Fruit fly (Drosophila melanogaster): ENCODE results near the gene Pcyt2.

Gene Pcyt2

DNA sequence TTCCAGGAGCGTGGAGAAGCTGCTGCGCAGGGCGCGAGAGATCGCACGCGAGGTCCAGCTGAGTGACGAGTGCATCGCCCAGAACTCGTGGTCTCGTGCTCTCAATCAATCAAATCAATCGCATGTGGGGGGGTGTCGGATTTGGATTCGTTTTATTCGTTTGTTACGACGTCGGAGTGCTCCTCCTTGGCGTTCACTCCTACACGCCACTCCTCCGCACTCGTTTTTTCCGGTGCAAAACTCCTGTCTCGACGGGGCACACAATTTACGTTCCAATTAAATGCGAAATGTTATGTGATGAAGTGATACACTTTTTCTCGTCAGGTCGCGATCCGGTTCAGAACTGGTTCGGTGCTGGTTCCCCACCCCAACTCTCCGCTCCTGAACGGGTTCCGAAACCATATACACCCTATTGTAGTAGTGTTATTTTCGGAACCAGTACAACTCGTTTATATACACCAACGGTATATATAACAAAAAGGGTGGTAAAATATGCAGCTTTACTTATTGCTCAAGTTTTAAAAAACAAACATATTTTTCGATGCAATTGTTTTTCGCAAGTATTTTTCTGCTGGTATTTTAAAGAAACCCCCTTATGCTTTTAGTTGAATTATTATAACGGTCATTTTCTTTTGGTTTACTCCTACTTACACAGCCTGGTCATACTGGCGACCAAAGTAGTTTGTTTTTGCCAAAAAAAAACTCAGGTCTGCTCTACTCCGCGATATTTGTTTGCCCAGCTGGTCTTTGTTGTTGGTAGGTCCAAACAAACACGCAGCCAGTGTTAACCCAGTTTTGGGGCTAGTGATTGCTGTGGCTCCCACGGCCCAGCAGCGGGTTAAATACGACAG is 16.6 kb upstream of the Pcyt2 start, which contains the start of the genes CG12091 and pns (continued):
- TF ChIP-seq chn (GFP tag; optimal IDR thresholded peaks at IDR 0.05) (peak; percentile 79), CG4617 (GFP tag; optimal IDR thresholded peaks at IDR 0.05; ENCODE audit: borderline replicate concordance) (peak; percentile 27), Rfx (GFP tag; IDR thresholded peaks at IDR 0.05) (peak; percentile 57), scrt (GFP tag; optimal IDR thresholded peaks at IDR 0.05) (peak; percentile 56), Gug (GFP tag; IDR thresholded peaks at IDR 0.05) (peak; percentile 2; the same call in 1 of the 4 replicates), inv (GFP tag; IDR thresholded peaks at IDR 0.05; ENCODE audit: partially characterized antibody) (peak; percentile 73; the same call in 1 of the 2 replicates), CG10267 (tag; optimal IDR thresholded peaks at IDR 0.05) (peak; percentile 90), wdn (GFP tag; IDR thresholded peaks at IDR 0.05) (0 out of 2 replicates have a peak, but pooled peaks have one; percentile 26), slou (GFP tag; optimal IDR thresholded peaks at IDR 0.05) (no peak), CG10209 (GFP tag; optimal IDR thresholded peaks at IDR 0.05) (peak; percentile 61), ci (GFP tag; IDR thresholded peaks at IDR 0.05) (peak; percentile 80), insv (GFP tag; optimal IDR thresholded peaks at IDR 0.05) (peak in 1 of 2 experiments; percentile 52), caup (GFP tag; optimal IDR thresholded peaks at IDR 0.05; ENCODE audit: severe bottlenecking) (peak; percentile 71), CG14710 (tag; optimal IDR thresholded peaks at IDR 0.05) (peak; percentile 89), MTF-1 (GFP tag; optimal IDR thresholded peaks at IDR 0.05; ENCODE audit: borderline replicate concordance) (no peak), lola (GFP tag; optimal IDR thresholded peaks at IDR 0.05) (peak in 1 of 3 experiments; percentile 60), tio (GFP tag; optimal IDR thresholded peaks at IDR 0.05) (no peak), slp2 (GFP tag; optimal IDR thresholded peaks at IDR 0.05) (peak; percentile 37), mld (GFP tag; IDR thresholded peaks at IDR 0.05; ENCODE audit: partially characterized antibody) (no peak), CG2875 (GFP tag; optimal IDR thresholded peaks at IDR 0.05) (peak; percentile 44), sisA (GFP tag; IDR thresholded peaks at IDR 0.05) (no peak; the same call in 1 of the 2 replicates), CTCF (GFP tag; optimal IDR thresholded peaks at IDR 0.05) (no peak), CG13894 (tag; optimal IDR thresholded peaks at IDR 0.05) (no peak), Fer2 (tag; optimal IDR thresholded peaks at IDR 0.05) (peak; percentile 13), CG14667 (GFP tag; IDR thresholded peaks at IDR 0.05) (0 out of 2 replicates have a peak, but pooled peaks have one; percentile 10), CG4854 (GFP tag; optimal IDR thresholded peaks at IDR 0.05) (peak; percentile 60), CG8089 (GFP tag; optimal IDR thresholded peaks at IDR 0.05) (peak; percentile 56), CG5180 (GFP tag; optimal IDR thresholded peaks at IDR 0.05) (peak; percentile 41), Side (GFP tag; optimal IDR thresholded peaks at IDR 0.05) (peak; percentile 40), CG10543 (GFP tag; optimal IDR thresholded peaks at IDR 0.05) (peak; percentile 68), dmrt99B (tag; optimal IDR thresholded peaks at IDR 0.05) (no peak), CG17385 (GFP tag; optimal IDR thresholded peaks at IDR 0.05) (peak; percentile 51), D19B (GFP tag; optimal IDR thresholded peaks at IDR 0.05) (peak; percentile 23), CG8290 (GFP tag; optimal IDR thresholded peaks at IDR 0.05) (peak; percentile 68), CG8290 (tag; optimal IDR thresholded peaks at IDR 0.05) (peak in 1 of 2 experiments; percentile 53), CG9609 (GFP tag; optimal IDR thresholded peaks at IDR 0.05) (peak; percentile 65), CG6175 (GFP tag; IDR thresholded peaks at IDR 0.05) (no peak), CG7786 (GFP tag; optimal IDR thresholded peaks at IDR 0.05) (peak; percentile 57), CG11085 (GFP tag; IDR thresholded peaks at IDR 0.05) (peak; percentile 38; the same call in 1 of the 2 replicates), org-1 (GFP tag; optimal IDR thresholded peaks at IDR 0.05) (peak; percentile 12), usp (GFP tag; optimal IDR thresholded peaks at IDR 0.05) (no peak), Fer3 (tag; optimal IDR thresholded peaks at IDR 0.05) (peak; percentile 56), C15 (GFP tag; IDR thresholded peaks at IDR 0.05) (no peak), CG12659 (GFP tag; optimal IDR thresholded peaks at IDR 0.05) (peak; percentile 87), CG7271 (tag; optimal IDR thresholded peaks at IDR 0.05) (peak; percentile 52), odd (GFP tag; optimal IDR thresholded peaks at IDR 0.05) (peak; percentile 62), zfh2 (GFP tag; optimal IDR thresholded peaks at IDR 0.05) (peak; percentile 48), dmrt11E (tag; optimal IDR thresholded peaks at IDR 0.05) (peak; percentile 64)

All from whole organism, embryonic.